Fruit fly (Drosophila melanogaster) Kc167 (cell line): ENCODE measurements around the gene CG4291.

Source experiments
- Myc ChIP-seq: fragments of >200 bp; optimal IDR thresholded peaks from 2 replicates; lab custom pipeline; 2017; ENCODE audit warnings: missing external identifiers
- Sin3A ChIP-seq: fragments of >200 bp; optimal IDR thresholded peaks from 2 replicates; lab custom pipeline; 2018; ENCODE audit warnings: missing external identifiers
- h ChIP-seq: fragments of >200 bp; optimal IDR thresholded peaks from 3 replicates; lab custom pipeline; 2018; ENCODE audit warnings: missing external identifiers
- insv ChIP-seq: fragments of >200 bp; optimal IDR thresholded peaks from 3 replicates; lab custom pipeline; 2018; ENCODE audit warnings: missing external identifiers
- psq ChIP-seq: fragments of >200 bp; optimal IDR thresholded peaks from 2 replicates; lab custom pipeline; 2017; ENCODE audit warnings: missing external identifiers
- ttk ChIP-seq: sonication (Bioruptor generic); optimal IDR thresholded peaks from 2 replicates; lab custom pipeline; 2017; ENCODE audit warnings: missing external identifiers

Gene CG4291

DNA sequence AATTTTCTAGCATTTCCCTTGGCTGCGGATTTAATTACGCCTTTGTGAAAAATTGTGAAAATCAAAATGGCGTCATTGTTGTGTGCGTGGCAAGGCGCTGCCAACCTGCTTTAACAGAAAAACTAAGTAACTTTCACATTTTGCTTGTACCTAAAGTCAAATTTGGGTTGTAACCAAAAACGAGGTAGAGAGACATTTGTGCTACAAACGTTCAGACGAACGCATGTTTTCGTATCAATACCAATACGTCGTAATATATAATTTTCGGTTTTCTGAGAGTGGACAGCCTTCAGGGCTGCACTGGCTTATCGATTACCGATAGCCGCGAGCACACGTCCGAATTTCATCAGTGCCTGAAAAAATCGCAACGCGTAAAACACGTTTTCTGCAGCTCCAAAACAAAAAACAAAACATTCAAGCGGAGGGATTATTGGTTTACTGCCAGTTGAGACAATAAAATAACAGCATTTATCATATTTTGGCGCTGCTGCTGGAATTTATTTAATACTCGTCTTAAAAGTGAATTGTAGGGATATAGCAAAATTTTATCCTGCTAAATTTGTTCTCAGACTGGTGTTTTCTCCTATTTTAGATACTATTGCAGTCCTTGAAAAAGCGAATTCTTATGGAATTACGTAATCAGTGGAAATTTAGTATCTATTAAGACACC is 18.4 kb upstream of the CG4291 start:
- TF ChIP-seq psq (lab: Kevin White, UChicago) (no peak), Sin3A (no peak), ttk (lab: Kevin White, UChicago) (no peak), Myc (no peak), h (no peak), insv (lab: Kevin White, UChicago) (no peak)

DNA sequence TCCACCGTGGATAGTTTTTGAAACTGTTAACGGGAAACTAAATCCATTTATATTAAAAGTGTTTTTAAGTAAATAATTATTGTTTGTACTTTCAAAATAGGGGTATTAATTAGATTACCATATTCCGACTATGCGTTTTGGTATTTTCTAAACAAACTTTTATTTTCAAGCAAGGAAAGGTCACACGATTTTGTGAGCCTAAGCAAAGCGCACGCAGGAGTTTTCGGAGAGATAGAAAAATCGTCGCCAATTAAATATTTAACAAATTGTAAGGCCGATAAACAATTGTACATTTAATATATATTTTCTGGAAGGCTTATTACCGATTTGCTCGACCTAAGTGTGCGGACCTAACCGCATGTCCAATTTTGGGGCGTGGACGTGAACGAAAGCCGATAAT is 17.8 kb upstream of the CG4291 start, which contains the start of gene PNUTS:
Gene PNUTS (plus strand): TSS at position 181 of the 400 bp plus-strand sequence.
- TF ChIP-seq Myc (no peak), psq (lab: Kevin White, UChicago) (no peak), h (no peak), insv (lab: Kevin White, UChicago) (no peak), Sin3A (no peak), ttk (lab: Kevin White, UChicago) (no peak)

DNA sequence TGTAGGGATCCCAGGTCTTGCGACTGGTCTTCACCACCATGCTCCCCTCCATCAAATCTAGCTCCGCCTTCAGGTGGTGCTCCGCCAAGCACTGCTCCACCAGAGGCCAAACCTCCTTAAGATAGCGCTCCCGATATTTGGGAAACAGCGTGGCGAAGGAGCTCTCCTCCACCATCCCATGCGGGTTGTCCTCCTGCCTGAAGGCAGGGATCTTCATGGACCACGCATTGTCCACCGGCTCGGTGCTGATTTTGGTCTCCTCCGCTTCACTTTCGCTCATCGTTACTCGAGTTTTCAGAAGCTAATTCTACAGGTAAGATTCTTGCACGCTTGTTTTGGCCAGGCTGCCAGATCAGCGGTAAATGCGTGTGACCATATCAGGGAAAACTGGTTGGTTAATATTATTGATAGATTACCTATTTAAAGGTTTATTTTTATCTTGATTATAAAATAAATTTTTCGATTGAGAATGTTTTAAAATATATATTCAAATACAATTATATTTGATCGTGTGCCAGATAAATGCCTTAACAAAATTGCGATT is 17.0 kb upstream of the CG4291 start, which contains the start of gene dbe:
Gene dbe (minus strand): TSS at position 361 of the 544 bp plus-strand sequence.
- TF ChIP-seq Myc (no peak), psq (lab: Kevin White, UChicago) (no peak), insv (lab: Kevin White, UChicago) (no peak), h (no peak), ttk (lab: Kevin White, UChicago) (no peak), Sin3A (no peak)

DNA sequence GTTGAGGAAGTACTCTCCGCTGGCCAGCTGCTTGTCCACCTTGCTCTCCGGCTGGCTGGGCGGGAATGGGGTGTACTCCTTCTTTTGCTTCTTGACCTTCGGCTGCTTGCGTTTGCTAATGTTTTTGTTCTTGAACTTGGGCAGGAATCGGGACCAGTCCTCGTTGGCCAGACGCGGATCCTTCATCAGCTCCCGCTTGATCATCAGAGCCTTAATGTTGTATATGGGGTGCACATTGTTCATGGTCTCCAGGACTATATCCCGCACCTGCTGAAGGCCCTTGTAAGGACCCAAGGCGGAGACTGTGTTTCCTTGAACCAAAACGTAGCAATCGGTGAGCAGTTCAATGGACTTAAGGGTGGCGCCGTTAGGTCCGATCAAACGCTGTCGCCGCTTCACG is 16.4 kb upstream of the CG4291 start:
- no peak for TF ChIP-seq Myc
- TF ChIP-seq ttk (lab: Kevin White, UChicago) = peak; percentile 51

DNA sequence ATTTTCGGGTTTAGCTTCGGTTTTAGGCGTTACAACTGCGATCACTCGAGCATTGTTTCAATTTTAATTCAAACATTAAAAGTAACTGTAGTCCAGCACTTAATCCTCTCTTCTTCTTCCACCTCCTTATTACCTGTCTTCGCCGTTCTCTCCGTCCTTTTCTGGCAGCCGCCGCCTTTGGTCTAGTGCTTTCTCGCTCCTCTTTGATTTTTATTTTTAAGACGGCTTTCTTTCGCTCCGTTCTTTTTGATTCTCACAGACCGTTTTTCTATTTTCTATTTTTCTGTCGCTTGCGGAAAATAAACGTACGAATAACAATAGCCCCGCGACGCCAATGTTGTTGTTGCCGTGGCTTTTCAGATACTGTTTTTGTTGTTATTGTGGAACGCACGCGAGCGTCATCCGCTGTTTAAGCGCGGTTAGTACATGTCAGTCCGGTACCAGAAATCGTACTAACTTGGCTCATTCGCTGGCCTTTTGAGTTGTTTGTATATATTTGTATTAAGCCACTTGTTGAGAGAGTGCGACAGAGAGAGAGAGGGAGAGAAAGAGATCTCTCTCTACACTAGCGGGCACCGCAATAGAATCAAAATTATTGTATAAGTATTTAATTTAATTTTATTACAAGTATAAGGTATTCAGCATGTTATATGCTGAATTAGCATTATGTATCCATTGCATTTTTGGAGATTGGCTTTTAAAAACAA is 15.5 kb upstream of the CG4291 start, which contains the start of gene aru:
Gene aru (minus strand): TSS at position 456 of the 707 bp plus-strand sequence.
- TF ChIP-seq h (no peak), Myc (no peak), insv (lab: Kevin White, UChicago) (no peak)

DNA sequence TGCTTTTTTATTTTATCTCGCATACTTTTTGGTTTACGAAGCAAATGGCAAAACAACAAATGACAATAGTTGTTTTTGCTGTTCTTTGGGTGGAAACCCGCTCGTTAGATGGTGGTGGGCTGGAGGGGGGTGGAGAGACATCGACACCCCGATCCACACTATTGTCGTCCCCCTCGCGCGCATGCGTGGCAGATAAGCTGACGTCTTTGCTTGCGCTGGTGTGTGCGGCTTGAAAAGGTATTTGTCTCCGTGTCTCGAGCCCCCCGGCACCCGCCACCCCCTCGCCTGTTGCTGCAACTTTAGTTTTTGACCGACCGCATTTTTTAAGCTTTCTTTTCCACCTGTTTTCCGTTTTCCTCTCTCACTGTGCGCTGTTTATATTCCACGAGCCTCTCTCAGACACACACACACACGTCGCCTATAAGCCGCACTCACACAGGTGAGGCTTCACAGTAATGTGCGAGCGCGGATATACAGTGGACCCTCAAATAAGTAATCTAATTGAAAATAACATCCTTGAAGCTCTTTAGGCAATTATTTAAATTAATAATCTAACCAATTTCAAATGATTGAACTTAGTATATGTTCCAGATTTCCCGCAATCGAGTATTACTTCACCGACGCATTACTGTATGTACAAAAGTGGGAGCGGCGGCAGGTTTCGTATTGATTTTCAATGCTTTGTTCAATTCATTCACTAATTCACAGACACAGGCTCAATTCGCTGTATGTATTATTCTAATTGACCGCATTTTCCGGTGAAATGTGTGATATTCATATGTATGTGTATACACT is 14.6 kb upstream of the CG4291 start:
- TF ChIP-seq ttk (lab: Kevin White, UChicago) (no peak), psq (lab: Kevin White, UChicago) (no peak), insv (lab: Kevin White, UChicago) (no peak), Sin3A (no peak), Myc (no peak), h (no peak)

DNA sequence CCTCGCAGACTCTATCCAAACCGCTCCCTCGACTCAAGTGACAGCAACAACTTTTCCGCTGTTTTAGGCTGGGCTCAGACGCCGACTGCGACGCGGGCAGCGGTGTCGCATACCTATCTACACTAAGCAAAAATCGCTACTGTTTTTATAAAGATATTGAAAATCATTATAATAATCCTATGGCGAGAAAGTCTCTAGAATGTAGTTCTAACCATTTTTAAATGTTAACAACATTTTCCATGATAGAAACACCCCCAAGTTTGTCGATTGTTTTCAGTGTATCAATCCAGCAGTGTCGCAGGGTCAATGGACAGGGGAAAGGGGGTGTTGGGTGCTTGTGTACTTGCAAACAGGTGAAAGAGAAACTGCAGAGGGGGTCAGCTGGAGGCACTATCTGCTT is 13.3 kb upstream of the CG4291 start:
- TF ChIP-seq Sin3A = no peak
- no peak for TF ChIP-seq h
- no peak for TF ChIP-seq ttk (lab: Kevin White, UChicago)
- TF ChIP-seq psq (lab: Kevin White, UChicago) = no peak
- TF ChIP-seq Myc = no peak
- TF ChIP-seq insv (lab: Kevin White, UChicago) = no peak

DNA sequence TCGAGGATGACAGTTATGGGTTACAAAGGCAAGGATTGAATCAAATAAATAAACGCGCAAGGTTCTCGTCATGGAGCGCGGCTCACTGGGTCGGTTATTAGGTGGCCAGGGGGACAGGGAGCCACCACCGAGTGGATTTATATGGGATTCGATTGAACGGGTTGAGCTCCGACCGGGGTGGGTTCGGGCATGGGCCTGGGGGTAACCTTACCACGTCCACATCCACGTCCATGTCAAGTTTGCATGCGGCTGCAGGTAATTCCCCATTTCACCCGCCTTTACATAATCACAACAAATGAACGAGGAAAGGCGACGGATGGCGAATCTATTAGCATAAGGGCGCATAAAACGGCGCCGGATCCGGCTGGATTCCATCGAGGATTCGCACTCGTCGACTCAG is 7.4 kb upstream of the CG4291 start, which contains the start of gene CG13950:
Gene CG13950 (plus strand): TSS at position 301 of the 400 bp plus-strand sequence.
- TF ChIP-seq insv (lab: Kevin White, UChicago) = no peak
- no peak for TF ChIP-seq psq (lab: Kevin White, UChicago)
- no peak for TF ChIP-seq Sin3A
- TF ChIP-seq ttk (lab: Kevin White, UChicago) = no peak
- no peak for TF ChIP-seq Myc
- no peak for TF ChIP-seq h

DNA sequence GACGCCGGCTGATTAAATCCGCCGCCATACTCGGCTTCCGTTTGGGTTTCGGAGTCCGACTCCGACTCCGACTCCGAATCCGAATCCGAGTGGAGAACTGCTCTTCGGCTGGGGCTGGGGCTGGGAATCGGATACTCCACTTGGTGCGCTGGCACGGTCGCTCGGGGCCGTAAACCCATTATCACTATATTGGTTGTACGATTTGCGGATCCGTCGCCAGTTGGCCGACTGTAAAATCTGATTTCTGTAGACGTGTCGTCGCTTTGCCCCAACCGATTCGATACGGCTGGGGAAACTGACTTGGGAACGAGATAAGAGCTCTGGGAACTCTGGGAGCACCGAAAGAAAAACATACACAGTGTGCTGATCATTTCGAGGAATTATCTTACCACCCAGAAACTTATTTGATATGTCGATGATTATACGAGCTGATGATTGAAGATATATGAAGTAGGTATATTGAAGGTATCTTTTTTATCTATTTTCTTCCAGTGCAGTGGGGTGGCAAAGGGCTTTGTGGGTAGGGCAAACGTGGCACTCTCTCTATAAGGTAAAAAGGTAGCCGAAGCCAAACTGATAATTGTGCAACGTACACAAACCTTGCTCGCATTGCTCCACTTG is 5.5 kb upstream of the CG4291 start:
- TF ChIP-seq psq (lab: Kevin White, UChicago) (no peak), Myc (no peak), insv (lab: Kevin White, UChicago) (no peak), h (no peak), Sin3A (no peak), ttk (lab: Kevin White, UChicago) (no peak)

DNA sequence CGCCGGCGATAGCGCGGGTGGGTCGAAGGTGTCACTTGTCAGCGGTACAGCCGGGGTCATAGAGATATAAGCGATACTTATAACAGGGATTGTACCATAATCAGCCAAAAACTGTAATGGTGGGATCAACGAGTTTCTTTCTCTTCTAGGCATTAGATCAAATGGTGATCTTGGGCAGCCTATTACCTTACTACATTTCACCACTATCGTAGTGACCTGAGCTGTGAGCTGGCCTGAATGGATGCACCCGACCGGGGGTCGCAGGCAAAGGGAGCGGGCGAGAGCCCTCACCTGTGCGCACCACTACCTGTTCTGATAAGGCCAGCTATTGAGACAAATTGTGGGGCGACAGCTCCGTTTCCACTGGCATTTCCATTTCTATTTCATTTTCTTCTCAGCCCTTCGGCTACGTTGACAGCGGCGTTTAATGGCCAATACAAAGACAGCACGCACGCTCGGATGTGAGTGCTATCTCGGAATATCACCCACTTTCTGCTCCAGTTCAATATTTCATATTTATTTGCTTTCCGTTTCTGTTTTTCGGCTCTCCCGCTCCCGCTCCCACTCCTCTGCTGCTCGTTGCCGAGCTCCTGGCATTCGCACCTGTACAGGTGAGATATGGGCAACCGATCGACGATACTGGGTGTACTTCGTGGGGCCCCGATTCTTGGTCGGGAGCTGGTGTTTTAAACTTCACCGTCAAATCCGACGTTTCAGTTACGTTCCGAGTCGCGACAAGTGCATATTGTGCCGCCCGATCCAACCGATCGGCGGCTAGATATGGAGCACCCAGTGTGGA is 4.4 kb upstream of the CG4291 start:
- TF ChIP-seq ttk (lab: Kevin White, UChicago) (no peak), Myc (no peak), psq (lab: Kevin White, UChicago) (no peak), h (no peak), Sin3A (no peak), insv (lab: Kevin White, UChicago) (no peak)

DNA sequence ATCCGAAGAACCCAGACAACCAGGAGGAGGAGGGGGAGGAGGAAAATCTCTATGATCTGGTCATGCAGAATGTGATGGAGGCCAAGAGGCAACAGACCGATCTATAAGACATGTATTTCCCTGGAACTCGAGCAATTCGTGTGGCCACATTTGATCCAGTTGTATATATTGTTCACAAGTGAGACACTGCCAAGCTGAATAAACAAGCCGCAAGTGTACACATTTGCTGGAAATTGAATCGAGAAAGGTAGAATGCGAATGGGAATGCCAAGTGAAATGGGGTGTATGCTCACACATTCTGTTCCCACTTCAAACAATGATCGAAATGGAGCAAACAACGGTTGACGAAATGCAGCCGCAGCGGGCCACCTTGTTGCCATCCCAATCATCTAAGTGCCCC is 3.5 kb upstream of the CG4291 start:
- no peak for TF ChIP-seq insv (lab: Kevin White, UChicago)
- no peak for TF ChIP-seq Sin3A
- TF ChIP-seq Myc = no peak
